Fruit fly (Drosophila melanogaster) whole organism, prepupa: ENCODE measurements around the gene ich.

Experiments used
- CG10631 ChIP-seq: fragments of 200-800 bp; sonication (Bioruptor generic); optimal IDR thresholded peaks from 2 replicates; lab custom pipeline; 2016; ENCODE audit warnings: missing biosample characterization, missing genetic modification characterization
- CG8119 ChIP-seq: fragments of 200-800 bp; sonication (Bioruptor generic); IDR thresholded peaks from 3 replicates; pipeline ENCODE4 v1.3.6; 2022; ENCODE audit warnings: missing biosample characterization, missing genetic modification characterization
- Lpt ChIP-seq: fragments of 200-800 bp; sonication (Bioruptor generic); optimal IDR thresholded peaks from 3 replicates; lab custom pipeline; 2016; ENCODE audit warnings: missing biosample characterization, missing genetic modification characterization
- cyc ChIP-seq: fragments of 200-800 bp; sonication (Bioruptor generic); optimal IDR thresholded peaks from 3 replicates; lab custom pipeline; 2016; ENCODE audit warnings: missing biosample characterization, missing genetic modification characterization
- fd59A ChIP-seq: fragments of 200-800 bp; sonication (Bioruptor generic); optimal IDR thresholded peaks from 2 replicates; lab custom pipeline; 2017; ENCODE audit warnings: missing biosample characterization, mild to moderate bottlenecking, missing genetic modification characterization, missing genetic modification reagents
- fd85E ChIP-seq: fragments of 200-800 bp; sonication (Bioruptor generic); optimal IDR thresholded peaks from 3 replicates; lab custom pipeline; 2016; ENCODE audit warnings: missing biosample characterization, missing genetic modification characterization
- fkh ChIP-seq: fragments of 200-800 bp; sonication (Bioruptor generic); optimal IDR thresholded peaks from 3 replicates; lab custom pipeline; 2017; ENCODE audit warnings: missing biosample characterization, mild to moderate bottlenecking, missing genetic modification characterization, moderate library complexity
- net ChIP-seq: fragments of 200-800 bp; sonication (Bioruptor generic); optimal IDR thresholded peaks from 3 replicates; lab custom pipeline; 2016; ENCODE audit warnings: missing biosample characterization, missing genetic modification characterization
- pdm3 ChIP-seq: fragments of 200-800 bp; sonication (Bioruptor generic); optimal IDR thresholded peaks from 3 replicates; lab custom pipeline; 2016; ENCODE audit warnings: missing biosample characterization, missing genetic modification characterization
- svp ChIP-seq: fragments of 200-800 bp; sonication (Bioruptor generic); peaks from one replicate; lab custom pipeline; 2016; ENCODE audit warnings: missing biosample characterization, missing genetic modification characterization
- vri ChIP-seq: fragments of 200-800 bp; sonication (Bioruptor generic); optimal IDR thresholded peaks from 3 replicates; lab custom pipeline; 2016; ENCODE audit warnings: missing biosample characterization, mild to moderate bottlenecking, missing genetic modification characterization

dm6 chr3R:8926554-8926951 lies 36.3 kb downstream of the ich start:
- TF ChIP-seq fkh (GFP tag; lab: Kevin White, UChicago) (no peak), cyc (GFP tag; lab: Kevin White, UChicago) (no peak), vri (GFP tag; lab: Kevin White, UChicago) (no peak), Lpt (GFP tag; lab: Kevin White, UChicago) (no peak), fd59A (no peak), svp (GFP tag; lab: Kevin White, UChicago) (no peak), pdm3 (GFP tag; lab: Kevin White, UChicago) (no peak), CG10631 (GFP tag; lab: Kevin White, UChicago) (no peak), CG8119 (GFP tag; lab: Robert Waterston, UW) (no peak), net (GFP tag; lab: Kevin White, UChicago) (no peak), fd85E (GFP tag; lab: Kevin White, UChicago) (no peak)
